Fruit fly (Drosophila melanogaster): ENCODE data around the gene yellow-c.
A peak's percentile ranks its signal among the peaks of the same experiment; 100 is the strongest.

yellow-c gene

DNA sequence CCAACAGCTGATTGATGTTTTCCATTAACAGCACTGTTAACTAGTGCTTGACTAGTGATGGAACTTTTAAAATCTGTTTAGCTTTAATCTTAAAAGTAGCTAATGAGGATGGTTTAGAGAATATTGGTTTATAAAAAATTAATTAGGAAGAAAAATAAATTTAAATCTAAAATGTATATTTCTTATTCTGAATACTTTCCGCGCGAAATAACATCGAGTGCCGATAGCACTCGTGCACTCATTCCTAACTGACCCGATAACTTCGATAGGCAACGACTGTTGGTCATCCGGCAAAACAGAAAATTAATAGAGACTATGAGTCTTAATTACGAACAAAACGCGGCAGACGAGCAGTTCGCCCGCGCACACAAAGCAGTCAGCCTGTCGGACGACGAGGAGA is 25.5 kb upstream of the yellow-c start, which contains the start of the genes THG and Rnmt (continued):
- TF ChIP-seq CG10543 (GFP tag; optimal IDR thresholded peaks at IDR 0.05) (peak; percentile 76), ind (GFP tag; optimal IDR thresholded peaks at IDR 0.05) (peak; percentile 81), Gug (GFP tag; IDR thresholded peaks at IDR 0.05) (peak; percentile 85), fd3F (GFP tag; optimal IDR thresholded peaks at IDR 0.05) (peak; percentile 81), Scr (GFP tag; IDR thresholded peaks at IDR 0.05; ENCODE audit: partially characterized antibody) (peak; percentile 92), CG8478 (optimal IDR thresholded peaks at IDR 0.05) (no peak), CG6175 (GFP tag; IDR thresholded peaks at IDR 0.05) (peak; percentile 71), CG7987 (GFP tag; optimal IDR thresholded peaks at IDR 0.05) (no peak), usp (GFP tag; optimal IDR thresholded peaks at IDR 0.05) (no peak), CG7271 (tag; optimal IDR thresholded peaks at IDR 0.05) (peak; percentile 71), Fer1 (GFP tag; optimal IDR thresholded peaks at IDR 0.05) (peak; percentile 77), CG3847 (GFP tag; IDR thresholded peaks at IDR 0.05) (peak; percentile 84), Lim3 (GFP tag; IDR thresholded peaks at IDR 0.05) (peak; percentile 38; the same call in 1 of the 2 replicates), eve (GFP tag; optimal IDR thresholded peaks at IDR 0.05) (no peak), psq (GFP tag; optimal IDR thresholded peaks at IDR 0.05) (peak; percentile 52), Ada2b (GFP tag; IDR thresholded peaks at IDR 0.05) (peak; percentile 84), Doc3 (GFP tag; IDR thresholded peaks at IDR 0.05; ENCODE audit: partially characterized antibody) (peak; percentile 85), CG17385 (GFP tag; optimal IDR thresholded peaks at IDR 0.05) (peak; percentile 77), CG13775 (GFP tag; optimal IDR thresholded peaks at IDR 0.05) (peak; percentile 84), caup (GFP tag; optimal IDR thresholded peaks at IDR 0.05; ENCODE audit: severe bottlenecking) (peak; percentile 67), CG3726 (GFP tag; IDR thresholded peaks at IDR 0.05) (peak; percentile 65; the same call in 2 of the 3 replicates), jigr1 (GFP tag; IDR thresholded peaks at IDR 0.05) (0 out of 3 replicates have a peak, but pooled peaks have one; percentile 37), CG6813 (GFP tag; optimal IDR thresholded peaks at IDR 0.05) (peak; percentile 34), CG15696 (tag; optimal IDR thresholded peaks at IDR 0.05) (peak; percentile 82), kni (GFP tag; optimal IDR thresholded peaks at IDR 0.05) (no peak), CG12236 (GFP tag; optimal IDR thresholded peaks at IDR 0.05) (no peak), pb (GFP tag; optimal IDR thresholded peaks at IDR 0.05) (no peak), sima (GFP tag; optimal IDR thresholded peaks at IDR 0.05) (no peak), crp (GFP tag; optimal IDR thresholded peaks at IDR 0.05) (peak; percentile 0 to 86), wdn (GFP tag; IDR thresholded peaks at IDR 0.05) (peak; percentile 72)

dm6 chr2L:15011779-15012178 is 23.4 kb upstream of the yellow-c start:
- TF ChIP-seq H2.0 (GFP tag; IDR thresholded peaks at IDR 0.05) = no peak
- TF ChIP-seq CG8089 (GFP tag; optimal IDR thresholded peaks at IDR 0.05) = no peak
- no peak for TF ChIP-seq Fer2 (tag; optimal IDR thresholded peaks at IDR 0.05)
- TF ChIP-seq az2 (GFP tag; optimal IDR thresholded peaks at IDR 0.05) = no peak
- TF ChIP-seq Dad (GFP tag; optimal IDR thresholded peaks at IDR 0.05) = no peak
- no peak for TF ChIP-seq emc (GFP tag; optimal IDR thresholded peaks at IDR 0.05)
- peak; percentile 34 for TF ChIP-seq Med (GFP tag)
- no peak for TF ChIP-seq CG30431 (GFP tag; optimal IDR thresholded peaks at IDR 0.05)
- no peak for TF ChIP-seq Mad (GFP tag; optimal IDR thresholded peaks at IDR 0.05)
- TF ChIP-seq CG1024 (GFP tag; IDR thresholded peaks at IDR 0.05) = no peak
- TF ChIP-seq Oli (tag; optimal IDR thresholded peaks at IDR 0.05) = no peak
- no peak for TF ChIP-seq Oaz (GFP tag; IDR thresholded peaks at IDR 0.05)
- TF ChIP-seq Sox100B (GFP tag; optimal IDR thresholded peaks at IDR 0.05) = no peak
- TF ChIP-seq CG13894 (tag; optimal IDR thresholded peaks at IDR 0.05) = no peak
- TF ChIP-seq ERR (GFP tag; optimal IDR thresholded peaks at IDR 0.05) = no peak
- TF ChIP-seq Doc2 (GFP tag; IDR thresholded peaks at IDR 0.05) = no peak
- TF ChIP-seq ewg (GFP tag; optimal IDR thresholded peaks at IDR 0.05) = peak; percentile 14
- TF ChIP-seq CG18476 (GFP tag; optimal IDR thresholded peaks at IDR 0.05) = peak; percentile 2
- no peak for TF ChIP-seq stwl (tag; optimal IDR thresholded peaks at IDR 0.05)
- no peak for TF ChIP-seq CG11695 (GFP tag; IDR thresholded peaks at IDR 0.05)
- TF ChIP-seq Atf3 (GFP tag; optimal IDR thresholded peaks at IDR 0.05) = no peak
- peak; percentile 4 for TF ChIP-seq Fer1 (GFP tag; optimal IDR thresholded peaks at IDR 0.05)
- no peak for TF ChIP-seq CG12744 (GFP tag; optimal IDR thresholded peaks at IDR 0.05)
- TF ChIP-seq tgo (GFP tag; IDR thresholded peaks at IDR 0.05) = no peak

Measured in whole organism, embryonic.